Fruit fly (Drosophila melanogaster) whole organism, embryonic: ENCODE results near the gene Amacr.

ENCODE experiments used
- Adf1 ChIP-seq: fragments of 200-800 bp; sonication (Bioruptor generic); IDR thresholded peaks from 2 replicates; pipeline ENCODE4 v1.3.6; 2022; ENCODE audit warnings: missing biosample characterization, missing genetic modification characterization
- BEAF-32 ChIP-seq: fragments of 200-800 bp; sonication (Bioruptor generic); optimal IDR thresholded peaks from 3 replicates; lab custom pipeline; 2017; ENCODE audit warnings: missing biosample characterization, missing genetic modification characterization, mild to moderate bottlenecking, moderate library complexity, missing genetic modification reagents
- Bgb ChIP-seq: fragments of 200-800 bp; sonication (Bioruptor generic); IDR thresholded peaks from 2 replicates; pipeline ENCODE4 v1.3.6; 2022; ENCODE audit warnings: missing biosample characterization, missing genetic modification characterization; ENCODE audit not compliant: partially characterized antibody
- C15 ChIP-seq: fragments of 200-800 bp; sonication (Bioruptor generic); IDR thresholded peaks from 3 replicates; pipeline ENCODE4 v1.3.6; 2022; ENCODE audit warnings: missing biosample characterization, missing genetic modification characterization
- CG1024 ChIP-seq: fragments of 200-800 bp; sonication (Bioruptor generic); IDR thresholded peaks from 2 replicates; pipeline ENCODE4 v1.3.6; 2022; ENCODE audit warnings: missing biosample characterization, missing genetic modification characterization
- CG10431 ChIP-seq: fragments of 200-800 bp; sonication (Bioruptor generic); optimal IDR thresholded peaks from 3 replicates; lab custom pipeline; 2018; ENCODE audit warnings: missing biosample characterization, mild to moderate bottlenecking, missing genetic modification characterization
- CG11247 ChIP-seq: fragments of 200-800 bp; sonication (Bioruptor generic); IDR thresholded peaks from 2 replicates; pipeline ENCODE4 v1.3.6; 2022; ENCODE audit warnings: missing biosample characterization, missing genetic modification characterization
- CG11560 ChIP-seq: fragments of 200-800 bp; sonication (Bioruptor generic); IDR thresholded peaks from 3 replicates; pipeline ENCODE4 v1.3.6; 2022; ENCODE audit warnings: missing biosample characterization, missing genetic modification characterization
- CG12299 ChIP-seq: fragments of 200-800 bp; sonication (Bioruptor generic); optimal IDR thresholded peaks from 2 replicates; lab custom pipeline; 2018; ENCODE audit warnings: missing biosample characterization, mild to moderate bottlenecking, missing genetic modification characterization
- CG14441 ChIP-seq: fragments of 200-800 bp; sonication (Bioruptor generic); IDR thresholded peaks from 2 replicates; pipeline ENCODE4 v1.3.6; 2022; ENCODE audit warnings: missing biosample characterization, missing genetic modification characterization
- CG1603 ChIP-seq: fragments of 200-800 bp; sonication (Bioruptor generic); optimal IDR thresholded peaks from 2 replicates; lab custom pipeline; 2019; ENCODE audit warnings: missing biosample characterization, mild to moderate bottlenecking, missing genetic modification characterization, moderate library complexity
- CG16813 ChIP-seq: fragments of 200-800 bp; sonication (Bioruptor generic); IDR thresholded peaks from 3 replicates; pipeline ENCODE4 v1.3.6; 2022; ENCODE audit warnings: missing biosample characterization, missing genetic modification characterization; ENCODE audit not compliant: partially characterized antibody
- CG16815 ChIP-seq: fragments of 200-800 bp; sonication (Bioruptor generic); optimal IDR thresholded peaks from 3 replicates; lab custom pipeline; 2017; ENCODE audit warnings: missing biosample characterization, mild to moderate bottlenecking, missing genetic modification characterization
- CG17802 ChIP-seq: fragments of 200-800 bp; sonication (Bioruptor generic); optimal IDR thresholded peaks from 2 replicates; lab custom pipeline; 2018; ENCODE audit warnings: missing biosample characterization, mild to moderate bottlenecking, missing genetic modification characterization, moderate library complexity
- CG18599 ChIP-seq: fragments of 200-800 bp; sonication (Bioruptor generic); optimal IDR thresholded peaks from 3 replicates; lab custom pipeline; 2017; ENCODE audit warnings: missing biosample characterization, missing genetic modification characterization, mild to moderate bottlenecking, moderate library complexity, missing genetic modification reagents
- CG2116 ChIP-seq: fragments of 200-800 bp; sonication (Bioruptor generic); optimal IDR thresholded peaks from 3 replicates; lab custom pipeline; 2018; ENCODE audit warnings: missing biosample characterization, mild to moderate bottlenecking, missing genetic modification characterization
- CG2129 ChIP-seq: fragments of 200-800 bp; sonication (Bioruptor generic); IDR thresholded peaks from 2 replicates; pipeline ENCODE4 v1.3.6; 2022; ENCODE audit warnings: missing biosample characterization, missing genetic modification characterization; ENCODE audit not compliant: partially characterized antibody
- CG2678 ChIP-seq: fragments of 200-800 bp; sonication (Bioruptor generic); optimal IDR thresholded peaks from 3 replicates; lab custom pipeline; 2019; ENCODE audit warnings: missing biosample characterization, mild to moderate bottlenecking, missing genetic modification characterization, moderate library complexity
- CG33213 ChIP-seq: fragments of 200-800 bp; sonication (Bioruptor generic); optimal IDR thresholded peaks from 3 replicates; lab custom pipeline; 2016; ENCODE audit warnings: missing biosample characterization, missing genetic modification characterization
- CG34224 ChIP-seq: fragments of 200-800 bp; sonication (Bioruptor generic); IDR thresholded peaks from 3 replicates; pipeline ENCODE4 v1.3.6; 2022; ENCODE audit warnings: missing biosample characterization, missing genetic modification characterization; ENCODE audit not compliant: partially characterized antibody
- CG6791 ChIP-seq: fragments of 200-800 bp; sonication (Bioruptor generic); IDR thresholded peaks from 3 replicates; pipeline ENCODE4 v1.3.6; 2022; ENCODE audit warnings: missing biosample characterization, missing genetic modification characterization; ENCODE audit not compliant: partially characterized antibody
- CG8944 ChIP-seq: fragments of 200-800 bp; sonication (Bioruptor generic); optimal IDR thresholded peaks from 3 replicates; lab custom pipeline; 2016; ENCODE audit warnings: missing biosample characterization, missing genetic modification characterization
- CG9215 ChIP-seq: fragments of 200-800 bp; sonication (Bioruptor generic); IDR thresholded peaks from 2 replicates; pipeline ENCODE4 v1.3.6; 2022; ENCODE audit warnings: missing biosample characterization, missing genetic modification characterization
- CG9876 ChIP-seq: fragments of 200-800 bp; sonication (Bioruptor generic); optimal IDR thresholded peaks from 2 replicates; lab custom pipeline; 2016; ENCODE audit warnings: missing biosample characterization, missing genetic modification characterization
- Dp ChIP-seq: fragments of 200-800 bp; sonication (Bioruptor generic); optimal IDR thresholded peaks from 2 replicates; lab custom pipeline; 2018; ENCODE audit warnings: missing biosample characterization, mild to moderate bottlenecking, missing genetic modification characterization, moderate library complexity
- Dref ChIP-seq: fragments of 200-800 bp; sonication (Bioruptor generic); IDR thresholded peaks from 2 replicates; pipeline ENCODE4 v1.3.6; 2022; ENCODE audit warnings: missing biosample characterization, missing genetic modification characterization
- Gug ChIP-seq: fragments of 200-800 bp; sonication (Bioruptor generic); IDR thresholded peaks from 4 replicates; pipeline ENCODE4 v1.3.6; 2022; ENCODE audit warnings: missing biosample characterization, missing genetic modification characterization
- Med ChIP-seq: fragments of 200-800 bp; sonication (Bioruptor generic); peaks from one replicate; lab custom pipeline; 2016; ENCODE audit warnings: missing biosample characterization, missing genetic modification characterization, mild to moderate bottlenecking, inconsistent platforms, moderate library complexity
- Opbp ChIP-seq: fragments of 200-800 bp; sonication (Bioruptor generic); IDR thresholded peaks from 3 replicates; pipeline ENCODE4 v1.3.6; 2022; ENCODE audit warnings: missing biosample characterization, missing genetic modification characterization; ENCODE audit not compliant: partially characterized antibody
- Side ChIP-seq: fragments of 200-800 bp; sonication (Bioruptor generic); optimal IDR thresholded peaks from 2 replicates; lab custom pipeline; 2016; ENCODE audit warnings: missing biosample characterization, missing genetic modification characterization
- Usf ChIP-seq: fragments of 200-800 bp; sonication (Bioruptor generic); optimal IDR thresholded peaks from 2 replicates; lab custom pipeline; 2017; ENCODE audit warnings: missing genotype, missing biosample characterization, missing genetic modification characterization
- Xrp1 ChIP-seq: fragments of 200-800 bp; sonication (Bioruptor generic); IDR thresholded peaks from 2 replicates; pipeline ENCODE4 v1.3.6; 2022; ENCODE audit warnings: missing biosample characterization, missing genetic modification characterization
- ara ChIP-seq: fragments of 200-800 bp; sonication (Bioruptor generic); IDR thresholded peaks from 2 replicates; pipeline ENCODE4 v1.3.6; 2022; ENCODE audit warnings: missing biosample characterization, missing genetic modification characterization
- bcd ChIP-seq: fragments of 200-800 bp; sonication (Bioruptor generic); optimal IDR thresholded peaks from 2 replicates; lab custom pipeline; 2017; ENCODE audit warnings: missing biosample characterization, mild to moderate bottlenecking, missing genetic modification characterization
- btn ChIP-seq: fragments of 200-800 bp; sonication (Bioruptor generic); optimal IDR thresholded peaks from 2 replicates; lab custom pipeline; 2016; ENCODE audit warnings: missing biosample characterization, missing genetic modification characterization
- crp ChIP-seq, 2 experiments: fragments of 200-800 bp; sonication (Bioruptor generic); optimal IDR thresholded peaks; 2 replicates in 1 of 2; 3 replicates in 1 of 2; lab custom pipeline; 2017; ENCODE audit warnings: missing biosample characterization in 2 of 2, missing genetic modification characterization in 2 of 2, mild to moderate bottlenecking in 1 of 2, moderate library complexity in 1 of 2
- ewg ChIP-seq: fragments of 200-800 bp; sonication (Bioruptor generic); optimal IDR thresholded peaks from 3 replicates; lab custom pipeline; 2017; ENCODE audit warnings: mild to moderate bottlenecking, missing biosample characterization, missing genetic modification reagents, missing genetic modification characterization
- insv ChIP-seq, 2 experiments: fragments of 200-800 bp; sonication (Bioruptor generic); optimal IDR thresholded peaks; 3 replicates each; lab custom pipeline; 2016 to 2018; ENCODE audit warnings: missing biosample characterization in 2 of 2, missing genetic modification characterization in 2 of 2
- knrl ChIP-seq: fragments of 200-800 bp; sonication (Bioruptor generic); IDR thresholded peaks from 3 replicates; pipeline ENCODE4 v1.3.6; 2022; ENCODE audit warnings: missing biosample characterization, missing genetic modification characterization; ENCODE audit not compliant: partially characterized antibody
- lbe ChIP-seq: fragments of 200-800 bp; sonication (Bioruptor generic); optimal IDR thresholded peaks from 2 replicates; lab custom pipeline; 2016; ENCODE audit warnings: missing biosample characterization, mild to moderate bottlenecking, missing genetic modification characterization
- lmd ChIP-seq: fragments of 200-800 bp; sonication (Bioruptor generic); IDR thresholded peaks from 2 replicates; pipeline ENCODE4 v1.3.6; 2022; ENCODE audit warnings: missing biosample characterization, missing genetic modification characterization
- onecut ChIP-seq: fragments of 200-800 bp; sonication (Bioruptor generic); IDR thresholded peaks from 2 replicates; pipeline ENCODE4 v1.3.6; 2022; ENCODE audit warnings: missing biosample characterization, missing genetic modification characterization
- otp ChIP-seq: fragments of 200-800 bp; sonication (Bioruptor generic); IDR thresholded peaks from 3 replicates; pipeline ENCODE4, ENCODE4 v1.3.6; 2022; ENCODE audit warnings: missing biosample characterization, missing genetic modification characterization
- pita ChIP-seq: fragments of 200-800 bp; sonication (Bioruptor generic); optimal IDR thresholded peaks from 2 replicates; lab custom pipeline; 2017; ENCODE audit warnings: missing biosample characterization, mild to moderate bottlenecking, missing genetic modification characterization
- pnt ChIP-seq: fragments of 200-800 bp; sonication (Bioruptor generic); optimal IDR thresholded peaks from 3 replicates; lab custom pipeline; 2016; ENCODE audit warnings: missing biosample characterization, missing genetic modification characterization
- prd ChIP-seq, 3 experiments: fragments of >200 bp in 2 of 3; fragments of 200-800 bp in 1 of 3; sonication (Bioruptor generic) in 1 of 3; optimal IDR thresholded peaks in 2 of 3; IDR thresholded peaks in 1 of 3; 2 replicates in 2 of 3; 3 replicates in 1 of 3; pipeline versions ENCODE4 v1.3.6 to Lab custom; 2017 to 2022; ENCODE audit warnings: missing biosample characterization in 1 of 3, missing genetic modification characterization in 1 of 3
- sens ChIP-seq: fragments of 200-800 bp; sonication (Bioruptor generic); peaks from one replicate; lab custom pipeline; 2016; ENCODE audit warnings: missing biosample characterization, missing genetic modification characterization
- slp2 ChIP-seq: fragments of 200-800 bp; sonication (Bioruptor generic); optimal IDR thresholded peaks from 2 replicates; lab custom pipeline; 2016; ENCODE audit warnings: missing biosample characterization, missing genetic modification characterization
- stc ChIP-seq: fragments of 200-800 bp; sonication (Bioruptor generic); IDR thresholded peaks from 2 replicates; pipeline ENCODE4 v1.3.6; 2022; ENCODE audit warnings: missing biosample characterization, missing genetic modification characterization
- zen2 ChIP-seq: fragments of 200-800 bp; sonication (Bioruptor generic); IDR thresholded peaks from 3 replicates; pipeline ENCODE4 v1.3.6; 2022; ENCODE audit warnings: missing biosample characterization, missing genetic modification characterization; ENCODE audit not compliant: partially characterized antibody

The Amacr gene

dm6 chr2L:20734687-20735088 lies 17.5 kb downstream of the Amacr start (continued):
- TF ChIP-seq crp (GFP tag; optimal IDR thresholded peaks at IDR 0.05; lab: Kevin White, UChicago): no peak
- no peak for TF ChIP-seq btn
- no peak for TF ChIP-seq CG18599
- no peak for TF ChIP-seq otp (GFP tag; lab: Robert Waterston, UW)
- TF ChIP-seq Bgb (GFP tag; lab: Robert Waterston, UW): peak; percentile 66
- TF ChIP-seq CG16815 (GFP tag; lab: Kevin White, UChicago): no peak
- no peak for TF ChIP-seq CG8944 (GFP tag; lab: Kevin White, UChicago)
- TF ChIP-seq CG10431 (GFP tag; lab: Kevin White, UChicago): no peak
- TF ChIP-seq Opbp (GFP tag; lab: Robert Waterston, UW): peak; percentile 50; the same call in 2 of the 3 replicates
- TF ChIP-seq Xrp1 (GFP tag; lab: Robert Waterston, UW): no peak
- no peak for TF ChIP-seq Adf1
- TF ChIP-seq prd (optimal IDR thresholded peaks at IDR 0.05; lab: Kevin White, UChicago): no peak
- no peak for TF ChIP-seq prd (GFP tag; IDR thresholded peaks at IDR 0.05; lab: Robert Waterston, UW)
- no peak for TF ChIP-seq CG2678 (tag; lab: Kevin White, UChicago)
- TF ChIP-seq Dp (GFP tag; lab: Kevin White, UChicago): peak; percentile 52
- no peak for TF ChIP-seq CG17802 (tag; lab: Kevin White, UChicago)
- no peak for TF ChIP-seq insv (GFP tag; optimal IDR thresholded peaks at IDR 0.05; lab: Kevin White, UChicago)
- TF ChIP-seq Gug (GFP tag; lab: Robert Waterston, UW): no peak
- peak; percentile 80 for TF ChIP-seq Dref (GFP tag; lab: Robert Waterston, UW)
- no peak for TF ChIP-seq Side (GFP tag; lab: Kevin White, UChicago)
- peak; percentile 28 for TF ChIP-seq Med (GFP tag; lab: Kevin White, UChicago)
- TF ChIP-seq CG1603 (tag; lab: Kevin White, UChicago): peak; percentile 6
- no peak for TF ChIP-seq CG1024 (GFP tag; lab: Robert Waterston, UW)
- no peak for TF ChIP-seq CG14441
- no peak for TF ChIP-seq stc (GFP tag; lab: Robert Waterston, UW)
- TF ChIP-seq pita (GFP tag; lab: Kevin White, UChicago): no peak
- TF ChIP-seq onecut: no peak
- TF ChIP-seq CG16813: peak; percentile 63; the same call in 2 of the 3 replicates
- TF ChIP-seq CG2116 (GFP tag; lab: Kevin White, UChicago): peak; percentile 63
- TF ChIP-seq C15 (GFP tag; lab: Robert Waterston, UW): no peak
- TF ChIP-seq CG11560 (tag; lab: Robert Waterston, UW): peak; percentile 97
- TF ChIP-seq knrl (GFP tag; lab: Robert Waterston, UW): peak; percentile 37; the same call in 2 of the 3 replicates
- 0 out of 3 replicates have a peak, but pooled peaks have one; percentile 53 for TF ChIP-seq zen2
- TF ChIP-seq slp2 (GFP tag; lab: Kevin White, UChicago): no peak
- TF ChIP-seq CG9215: no peak
- no peak for TF ChIP-seq bcd
- TF ChIP-seq ara (GFP tag; lab: Robert Waterston, UW): no peak
- no peak for TF ChIP-seq pnt
- no peak for TF ChIP-seq lmd
- no peak for TF ChIP-seq ewg (GFP tag; lab: Kevin White, UChicago)
- TF ChIP-seq CG6791: peak; percentile 72; the same call in 2 of the 3 replicates
- peak; percentile 42; the same call in 1 of the 2 replicates for TF ChIP-seq CG2129
- TF ChIP-seq BEAF-32 (GFP tag; lab: Kevin White, UChicago): peak; percentile 71
- no peak for TF ChIP-seq CG12299 (tag; lab: Kevin White, UChicago)
- TF ChIP-seq CG11247: no peak
- no peak for TF ChIP-seq lbe (GFP tag; lab: Kevin White, UChicago)
- TF ChIP-seq CG34224 (GFP tag; lab: Robert Waterston, UW): peak; percentile 55; the same call in 2 of the 3 replicates
- peak; percentile 61 for TF ChIP-seq sens (GFP tag; lab: Kevin White, UChicago)
- TF ChIP-seq Usf: no peak
- no peak for TF ChIP-seq CG9876
- no peak for TF ChIP-seq CG33213 (GFP tag; lab: Kevin White, UChicago)
